Fruit fly (Drosophila melanogaster): ENCODE data around the gene Pgam5.
A peak's percentile ranks its signal among the peaks of the same experiment; 100 is the strongest.

Gene Pgam5

dm6 chrX:1840520-1840919 is 32.8 kb downstream of the Pgam5 start (continued):
- peak; percentile 56 to 72 for TF ChIP-seq salr (GFP tag; optimal IDR thresholded peaks at IDR 0.05)
- peak; percentile 80 for TF ChIP-seq CG8319 (GFP tag; optimal IDR thresholded peaks at IDR 0.05)
- TF ChIP-seq CG10631 (GFP tag; optimal IDR thresholded peaks at IDR 0.05), result peak; percentile 85
- TF ChIP-seq Lpt (GFP tag; optimal IDR thresholded peaks at IDR 0.05), result peak; percentile 56
- peak; percentile 55 for TF ChIP-seq Hr4 (GFP tag; optimal IDR thresholded peaks at IDR 0.05)
- TF ChIP-seq Eip78C (GFP tag), result peak; percentile 97
- peak; percentile 81 for TF ChIP-seq Sox15 (GFP tag; optimal IDR thresholded peaks at IDR 0.05)
- peak; percentile 62 for TF ChIP-seq CG8119 (GFP tag; IDR thresholded peaks at IDR 0.05)
- TF ChIP-seq Smox (GFP tag; optimal IDR thresholded peaks at IDR 0.05), result peak; percentile 83

dm6 chrX:1834702-1835376 is 38.5 kb downstream of the Pgam5 start:
- no peak for TF ChIP-seq ss (GFP tag; optimal IDR thresholded peaks at IDR 0.05)
- no peak for TF ChIP-seq Eip75B (GFP tag; optimal IDR thresholded peaks at IDR 0.05)
- no peak for TF ChIP-seq CG6163 (GFP tag; IDR thresholded peaks at IDR 0.05)
- no peak for TF ChIP-seq Sox14 (GFP tag; optimal IDR thresholded peaks at IDR 0.05)
- peak; percentile 71 for TF ChIP-seq Blimp-1 (GFP tag; optimal IDR thresholded peaks at IDR 0.05)
- TF ChIP-seq svp (GFP tag), result peak; percentile 4
- no peak for TF ChIP-seq dsx (GFP tag; optimal IDR thresholded peaks at IDR 0.05; ENCODE audit: poor library complexity, severe bottlenecking)
- TF ChIP-seq CG16779 (tag; optimal IDR thresholded peaks at IDR 0.05), result no peak
- TF ChIP-seq Hr4 (GFP tag; optimal IDR thresholded peaks at IDR 0.05), result no peak

- no peak for TF ChIP-seq Met (GFP tag; optimal IDR thresholded peaks at IDR 0.05)
- 0 out of 3 replicates have a peak, but pooled peaks have one; percentile 10 for TF ChIP-seq eg (GFP tag; IDR thresholded peaks at IDR 0.05)
- no peak for TF ChIP-seq Sox15 (GFP tag; optimal IDR thresholded peaks at IDR 0.05)
- peak; percentile 4 for TF ChIP-seq vri (GFP tag; optimal IDR thresholded peaks at IDR 0.05)
- no peak for TF ChIP-seq dsx (GFP tag; optimal IDR thresholded peaks at IDR 0.05; ENCODE audit: poor library complexity, severe bottlenecking)
- TF ChIP-seq svp (GFP tag), result peak; percentile 81
- TF ChIP-seq Eip78C (GFP tag), result peak; percentile 55
- TF ChIP-seq Sox14 (GFP tag; optimal IDR thresholded peaks at IDR 0.05), result no peak
Observed at dm6 chrX:1832699-1833098, 40.7 kb downstream of the Pgam5 start.

- TF ChIP-seq net (GFP tag; optimal IDR thresholded peaks at IDR 0.05) (no peak), CG16779 (tag; optimal IDR thresholded peaks at IDR 0.05) (no peak), CG8319 (GFP tag; optimal IDR thresholded peaks at IDR 0.05) (no peak), CG4318 (GFP tag; optimal IDR thresholded peaks at IDR 0.05) (no peak), CG6163 (GFP tag; IDR thresholded peaks at IDR 0.05) (no peak), spab (GFP tag; optimal IDR thresholded peaks at IDR 0.05) (no peak), CG8119 (GFP tag; IDR thresholded peaks at IDR 0.05) (no peak), CG3032 (tag; optimal IDR thresholded peaks at IDR 0.05) (no peak), CG10669 (GFP tag; optimal IDR thresholded peaks at IDR 0.05) (no peak), Eip78C (GFP tag) (no peak), Smox (GFP tag; optimal IDR thresholded peaks at IDR 0.05) (no peak), CG31627 (GFP tag; optimal IDR thresholded peaks at IDR 0.05) (no peak), dac (GFP tag; optimal IDR thresholded peaks at IDR 0.05) (no peak), CG1621 (tag; optimal IDR thresholded peaks at IDR 0.05) (no peak), Gug (GFP tag; IDR thresholded peaks at IDR 0.05) (no peak), topi (GFP tag; optimal IDR thresholded peaks at IDR 0.05) (no peak), dsx (GFP tag; optimal IDR thresholded peaks at IDR 0.05; ENCODE audit: poor library complexity, severe bottlenecking) (no peak), CG3919 (GFP tag; optimal IDR thresholded peaks at IDR 0.05) (no peak)
Observed at dm6 chrX:1831219-1831555, 42.2 kb downstream of the Pgam5 start.

All from whole organism, prepupa.